Worm (Caenorhabditis elegans) whole organism, young adult: Measurements from ENCODE around the gene ZK1193.2.

Source experiments
- F10E7.11 ChIP-seq: sonication (generic microtip); optimal IDR thresholded peaks from 2 replicates; lab custom pipeline; 2017; ENCODE audit warnings: mild to moderate bottlenecking, missing genetic modification characterization, moderate library complexity, missing compliant biosample characterization
- F49E8.2 ChIP-seq: sonication (generic microtip); optimal IDR thresholded peaks from 3 replicates; lab custom pipeline; 2017; ENCODE audit warnings: missing genetic modification characterization, mild to moderate bottlenecking, missing compliant biosample characterization, antibody characterized with exemption, moderate library complexity; ENCODE audit not compliant: insufficient read depth
- F52B5.7 ChIP-seq: sonication (generic microtip); optimal IDR thresholded peaks from 2 replicates; lab custom pipeline; 2016; ENCODE audit warnings: mild to moderate bottlenecking, missing genetic modification characterization, missing compliant biosample characterization
- F57C9.4 ChIP-seq: sonication (generic microtip); optimal IDR thresholded peaks from 2 replicates; lab custom pipeline; 2017; ENCODE audit warnings: mild to moderate bottlenecking, missing genetic modification characterization, missing compliant biosample characterization
- Y53F4B.3 ChIP-seq: fragments of 200-800 bp; sonication (Bioruptor generic); IDR thresholded peaks from 2 replicates; pipeline ENCODE4 v1.3.6; 2022; ENCODE audit warnings: missing genetic modification reagents, missing genetic modification characterization, missing compliant biosample characterization
- Y53G8AR.9 ChIP-seq: fragments of 200-800 bp; sonication (Bioruptor generic); conservative IDR thresholded peaks from 2 replicates; pipeline ENCODE4 v1.3.6; 2022; ENCODE audit warnings: missing genetic modification reagents, missing genetic modification characterization, missing compliant biosample characterization
- Y79H2A.3 ChIP-seq: fragments of 200-800 bp; sonication (Bioruptor generic); conservative IDR thresholded peaks from 2 replicates; pipeline ENCODE4 v1.3.6; 2022; ENCODE audit warnings: missing genetic modification reagents, missing genetic modification characterization, missing compliant biosample characterization
- aptf-2 ChIP-seq: fragments of 200-800 bp; sonication (Bioruptor generic); conservative IDR thresholded peaks from 2 replicates; pipeline ENCODE4 v1.3.6; 2022; ENCODE audit warnings: missing genetic modification reagents, missing genetic modification characterization, missing compliant biosample characterization
- attf-3 ChIP-seq: fragments of 200-800 bp; sonication (Bioruptor generic); conservative IDR thresholded peaks from 2 replicates; pipeline ENCODE4 v1.3.6; 2022; ENCODE audit warnings: missing genetic modification reagents, missing genetic modification characterization, missing compliant biosample characterization
- cebp-1 ChIP-seq, 2 experiments: fragments of 200-800 bp in 1 of 2; sonication (Bioruptor generic) in 1 of 2; sonication (generic microtip) in 1 of 2; IDR thresholded peaks in 1 of 2; optimal IDR thresholded peaks in 1 of 2; 2 replicates each; pipeline versions ENCODE4 v1.3.6 to Lab custom; 2017 to 2022; ENCODE audit warnings: missing compliant biosample characterization in 2 of 2, missing genetic modification characterization in 2 of 2, mild to moderate bottlenecking in 1 of 2, missing genetic modification reagents in 1 of 2, moderate library complexity in 1 of 2
- ceh-40 ChIP-seq: fragments of 200-800 bp; sonication (Bioruptor generic); IDR thresholded peaks from 2 replicates; pipeline ENCODE4 v1.3.6; 2022; ENCODE audit warnings: missing genetic modification characterization, missing compliant biosample characterization
- die-1 ChIP-seq: sonication (generic microtip); optimal IDR thresholded peaks from 2 replicates; lab custom pipeline; 2016; ENCODE audit warnings: missing genotype, mild to moderate bottlenecking, missing genetic modification characterization, missing compliant biosample characterization
- dox-1 ChIP-seq: fragments of 200-800 bp; sonication (Bioruptor generic); IDR thresholded peaks from 2 replicates; pipeline ENCODE4 v1.3.6; 2022; ENCODE audit warnings: missing genetic modification reagents, missing genetic modification characterization, missing compliant biosample characterization
- efl-1 ChIP-seq: fragments of 150-350 bp; optimal IDR thresholded peaks from 2 replicates; lab custom pipeline; 2014; ENCODE audit warnings: missing biosample characterization, missing genetic modification reagents, missing genetic modification characterization
- egl-44 ChIP-seq: fragments of 200-800 bp; sonication (Bioruptor generic); IDR thresholded peaks from 2 replicates; pipeline ENCODE4 v1.3.6; 2022; ENCODE audit warnings: missing genetic modification reagents, missing genetic modification characterization, missing compliant biosample characterization
- ekl-4 ChIP-seq: fragments of 200-800 bp; sonication (Bioruptor generic); IDR thresholded peaks from 2 replicates; pipeline ENCODE4 v1.3.6; 2022; ENCODE audit warnings: missing genetic modification reagents, missing genetic modification characterization, missing compliant biosample characterization
- ets-4 ChIP-seq: fragments of 200-800 bp; sonication (Bioruptor generic); optimal IDR thresholded peaks from 2 replicates; lab custom pipeline; 2018; ENCODE audit warnings: mild to moderate bottlenecking, missing genetic modification characterization, missing compliant biosample characterization
- fkh-3 ChIP-seq: sonication (generic microtip); optimal IDR thresholded peaks from 2 replicates; lab custom pipeline; 2016; ENCODE audit warnings: mild to moderate bottlenecking, missing genetic modification characterization, missing compliant biosample characterization
- hlh-12 ChIP-seq: sonication (generic microtip); optimal IDR thresholded peaks from 2 replicates; lab custom pipeline; 2016; ENCODE audit warnings: missing genetic modification characterization, missing compliant biosample characterization
- hlh-26 ChIP-seq: fragments of 200-800 bp; sonication (Bioruptor generic); conservative IDR thresholded peaks from 2 replicates; pipeline ENCODE4 v1.3.6; 2022; ENCODE audit warnings: missing genetic modification reagents, missing genetic modification characterization, missing compliant biosample characterization
- hsf-1 ChIP-seq: fragments of 200-800 bp; sonication (Bioruptor generic); IDR thresholded peaks from 2 replicates; pipeline ENCODE4 v1.3.6; 2022; ENCODE audit warnings: missing genetic modification reagents, missing genetic modification characterization, missing compliant biosample characterization
- let-526 ChIP-seq: fragments of 200-800 bp; sonication (Bioruptor generic); IDR thresholded peaks from 2 replicates; pipeline ENCODE4 v1.3.6; 2022; ENCODE audit warnings: missing genetic modification reagents, missing genetic modification characterization, missing compliant biosample characterization
- let-607 ChIP-seq, 2 experiments: fragments of 200-800 bp in 1 of 2; sonication (Bioruptor generic) in 1 of 2; sonication (generic microtip) in 1 of 2; optimal IDR thresholded peaks; 2 replicates each; lab custom pipeline; 2016 to 2018; ENCODE audit warnings: mild to moderate bottlenecking in 2 of 2, missing compliant biosample characterization in 2 of 2, missing genetic modification characterization in 2 of 2, moderate library complexity in 2 of 2, missing genotype in 1 of 2
- lin-40 ChIP-seq: sonication (generic microtip); optimal IDR thresholded peaks from 2 replicates; lab custom pipeline; 2016; ENCODE audit warnings: missing genetic modification characterization, mild to moderate bottlenecking, missing compliant biosample characterization, missing genotype, missing genetic modification reagents
- lir-1 ChIP-seq: fragments of 200-800 bp; sonication (Bioruptor generic); conservative IDR thresholded peaks from 2 replicates; pipeline ENCODE4 v1.3.6; 2022; ENCODE audit warnings: missing genetic modification reagents, missing genetic modification characterization, missing compliant biosample characterization
- lsy-27 ChIP-seq: sonication (generic microtip); optimal IDR thresholded peaks from 2 replicates; lab custom pipeline; 2017; ENCODE audit warnings: missing genetic modification characterization, mild to moderate bottlenecking, missing compliant biosample characterization, antibody characterized with exemption, missing genotype, borderline replicate concordance; ENCODE audit not compliant: insufficient read depth
- madf-6 ChIP-seq: fragments of 200-800 bp; sonication (Bioruptor generic); IDR thresholded peaks from 2 replicates; pipeline ENCODE4 v1.3.6; 2022; ENCODE audit warnings: missing genetic modification reagents, missing genetic modification characterization, missing compliant biosample characterization
- madf-8 ChIP-seq: fragments of 200-800 bp; sonication (Bioruptor generic); conservative IDR thresholded peaks from 2 replicates; pipeline ENCODE4 v1.3.6; 2022; ENCODE audit warnings: missing genetic modification reagents, missing genetic modification characterization, missing compliant biosample characterization
- mxl-1 ChIP-seq: sonication (generic microtip); optimal IDR thresholded peaks from 2 replicates; lab custom pipeline; 2016; ENCODE audit warnings: missing genetic modification characterization, missing compliant biosample characterization
- nfya-1 ChIP-seq: sonication (generic microtip); optimal IDR thresholded peaks from 2 replicates; lab custom pipeline; 2017; ENCODE audit warnings: antibody characterized with exemption, missing compliant biosample characterization, missing genetic modification characterization, borderline replicate concordance; ENCODE audit not compliant: insufficient read depth
- nfya-2 ChIP-seq: fragments of 200-800 bp; sonication (Bioruptor generic); IDR thresholded peaks from 2 replicates; pipeline ENCODE4 v1.3.6; 2022; ENCODE audit warnings: missing genetic modification reagents, missing genetic modification characterization, missing compliant biosample characterization
- nfyb-1 ChIP-seq: fragments of 200-800 bp; sonication (Bioruptor generic); IDR thresholded peaks from 2 replicates; pipeline ENCODE4 v1.3.6; 2022; ENCODE audit warnings: missing genetic modification reagents, missing genetic modification characterization, missing compliant biosample characterization
- nhr-27 ChIP-seq: fragments of 200-800 bp; sonication (Bioruptor generic); optimal IDR thresholded peaks from 2 replicates; lab custom pipeline; 2018; ENCODE audit warnings: mild to moderate bottlenecking, missing genetic modification characterization, moderate library complexity, missing compliant biosample characterization
- nhr-80 ChIP-seq: sonication (generic microtip); optimal IDR thresholded peaks from 2 replicates; lab custom pipeline; 2016; ENCODE audit warnings: missing genetic modification characterization, missing compliant biosample characterization
- pbrm-1 ChIP-seq: fragments of 200-800 bp; sonication (Bioruptor generic); IDR thresholded peaks from 2 replicates; pipeline ENCODE4 v1.3.6; 2022; ENCODE audit warnings: missing genetic modification reagents, missing genetic modification characterization, missing compliant biosample characterization
- repo-1 ChIP-seq: sonication (generic microtip); optimal IDR thresholded peaks from 2 replicates; lab custom pipeline; 2017; ENCODE audit warnings: mild to moderate bottlenecking, missing genetic modification characterization, missing compliant biosample characterization
- tbp1 ChIP-seq: fragments of 200-800 bp; sonication (Bioruptor generic); optimal IDR thresholded peaks from 2 replicates; lab custom pipeline; 2018; ENCODE audit warnings: mild to moderate bottlenecking, missing genetic modification characterization, missing compliant biosample characterization
- tbx-9 ChIP-seq: sonication (generic microtip); optimal IDR thresholded peaks from 2 replicates; lab custom pipeline; 2016; ENCODE audit warnings: borderline replicate concordance, missing genetic modification characterization, inconsistent platforms, missing compliant biosample characterization
- ztf-22 ChIP-seq: fragments of 200-800 bp; sonication (Bioruptor generic); optimal IDR thresholded peaks from 2 replicates; lab custom pipeline; 2018; ENCODE audit warnings: mild to moderate bottlenecking, missing genetic modification characterization, moderate library complexity, missing compliant biosample characterization
- ztf-25 ChIP-seq: fragments of 200-800 bp; sonication (Bioruptor generic); IDR thresholded peaks from 2 replicates; pipeline ENCODE4 v1.3.6; 2022; ENCODE audit warnings: missing genetic modification reagents, missing genetic modification characterization, missing compliant biosample characterization

Gene ZK1193.2

DNA sequence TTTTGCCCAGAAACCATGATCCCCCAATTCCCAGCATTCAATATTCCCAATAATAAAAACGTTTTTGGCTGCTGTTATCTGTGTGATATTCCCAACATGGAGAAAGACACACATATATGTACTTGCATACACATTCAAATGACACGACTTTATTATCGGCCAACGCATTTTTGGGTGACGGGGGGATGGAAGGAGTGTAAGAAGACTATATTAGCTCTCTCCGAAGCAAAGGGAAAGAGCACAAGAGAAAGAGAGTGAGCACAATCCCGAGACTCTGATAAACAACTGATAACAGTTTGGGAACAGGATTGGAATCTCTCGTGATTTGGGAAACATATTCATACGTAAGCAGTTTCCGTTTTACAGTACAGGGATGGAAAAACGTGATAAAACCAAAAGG is 15.0 kb upstream of the ZK1193.2 start (continued):
- no peak for TF ChIP-seq fkh-3 (tag; lab: Kevin White, UChicago)
- no peak for TF ChIP-seq ceh-40
- 0 out of 2 replicates have a peak, but pooled peaks have one; percentile 43 for TF ChIP-seq egl-44
- TF ChIP-seq nhr-80 (tag; lab: Kevin White, UChicago) = peak; percentile 88
- no peak for TF ChIP-seq nfya-1 (tag; lab: Kevin White, UChicago)
- TF ChIP-seq die-1 (tag; lab: Kevin White, UChicago) = no peak
- no peak for TF ChIP-seq madf-6 (GFP tag; lab: Robert Waterston, UW)
- TF ChIP-seq let-526 (GFP tag; lab: Robert Waterston, UW) = 0 out of 2 replicates have a peak, but pooled peaks have one; percentile 33
- no peak for TF ChIP-seq hlh-26
- TF ChIP-seq F49E8.2 (tag; lab: Kevin White, UChicago) = no peak
- no peak for TF ChIP-seq mxl-1
- TF ChIP-seq lir-1 (GFP tag; lab: Robert Waterston, UW) = no peak
- no peak for TF ChIP-seq ekl-4 (GFP tag; lab: Robert Waterston, UW)
- TF ChIP-seq lin-40 (tag; lab: Kevin White, UChicago) = no peak
- TF ChIP-seq pbrm-1 (GFP tag; lab: Robert Waterston, UW) = no peak
- TF ChIP-seq dox-1 = peak; percentile 47; the same call in 1 of the 2 replicates
- TF ChIP-seq F57C9.4 = no peak
- TF ChIP-seq let-607 (tag; optimal IDR thresholded peaks at IDR 0.05; lab: Kevin White, UChicago) = peak; percentile 86 to 89
- TF ChIP-seq Y53G8AR.9 (GFP tag; lab: Robert Waterston, UW) = 0 out of 2 replicates have a peak, but pooled peaks have one; percentile 47
- no peak for TF ChIP-seq nfya-2
- no peak for TF ChIP-seq hlh-12 (tag; lab: Kevin White, UChicago)
- TF ChIP-seq repo-1 (tag; lab: Kevin White, UChicago) = no peak
- TF ChIP-seq attf-3 (GFP tag; lab: Robert Waterston, UW) = no peak
- no peak for TF ChIP-seq lsy-27
- TF ChIP-seq ztf-25 (GFP tag; lab: Robert Waterston, UW) = no peak
- no peak for TF ChIP-seq aptf-2 (GFP tag; lab: Robert Waterston, UW)
- no peak for TF ChIP-seq efl-1
- peak; percentile 24 for TF ChIP-seq tbp1 (GFP tag; lab: Kevin White, UChicago)
- TF ChIP-seq Y53F4B.3 (GFP tag; lab: Robert Waterston, UW) = no peak
- TF ChIP-seq hsf-1 (GFP tag; lab: Robert Waterston, UW) = no peak
- no peak for TF ChIP-seq tbx-9 (tag; lab: Kevin White, UChicago)
- no peak for TF ChIP-seq Y79H2A.3
- TF ChIP-seq madf-8 (GFP tag; lab: Robert Waterston, UW) = no peak
- TF ChIP-seq F10E7.11 = no peak
- 0 out of 2 replicates have a peak, but pooled peaks have one; percentile 32 for TF ChIP-seq nfyb-1
- TF ChIP-seq ztf-22 (GFP tag; lab: Kevin White, UChicago) = peak; percentile 22
- 0 out of 2 replicates have a peak, but pooled peaks have one; percentile 19 for TF ChIP-seq cebp-1 (GFP tag; IDR thresholded peaks at IDR 0.05; lab: Robert Waterston, UW)
- peak; percentile 51 for TF ChIP-seq cebp-1 (tag; optimal IDR thresholded peaks at IDR 0.05; lab: Kevin White, UChicago)
- TF ChIP-seq F52B5.7 = no peak
- TF ChIP-seq nhr-27 (tag; lab: Kevin White, UChicago) = no peak
- peak; percentile 58 for TF ChIP-seq ets-4 (GFP tag; lab: Kevin White, UChicago)
